Fruit fly (Drosophila melanogaster) whole organism, embryonic: ENCODE data around the gene enc.

Experiments
- ATbp ChIP-seq: fragments of 200-800 bp; sonication (Bioruptor generic); optimal IDR thresholded peaks from 2 replicates; lab custom pipeline; 2017; ENCODE audit warnings: missing biosample characterization, mild to moderate bottlenecking, missing genetic modification characterization, missing genetic modification reagents
- Bgb ChIP-seq: fragments of 200-800 bp; sonication (Bioruptor generic); IDR thresholded peaks from 2 replicates; pipeline ENCODE4 v1.3.6; 2022; ENCODE audit warnings: missing biosample characterization, missing genetic modification characterization; ENCODE audit not compliant: partially characterized antibody
- CG10654 ChIP-seq: fragments of 200-800 bp; sonication (Bioruptor generic); optimal IDR thresholded peaks from 2 replicates; lab custom pipeline; 2016; ENCODE audit warnings: missing biosample characterization, missing genetic modification characterization
- CG11696 ChIP-seq: fragments of 200-800 bp; sonication (Bioruptor generic); IDR thresholded peaks from 2 replicates; pipeline ENCODE4 v1.3.6; 2022; ENCODE audit warnings: missing biosample characterization, missing genetic modification characterization
- CG13123 ChIP-seq: fragments of 200-800 bp; sonication (Bioruptor generic); optimal IDR thresholded peaks from 2 replicates; lab custom pipeline; 2016; ENCODE audit warnings: missing biosample characterization, missing genetic modification characterization
- CG13296 ChIP-seq: fragments of 200-800 bp; sonication (Bioruptor generic); optimal IDR thresholded peaks from 3 replicates; lab custom pipeline; 2018; ENCODE audit warnings: missing biosample characterization, mild to moderate bottlenecking, missing genetic modification characterization
- CG13775 ChIP-seq: fragments of 200-800 bp; sonication (Bioruptor generic); optimal IDR thresholded peaks from 3 replicates; lab custom pipeline; 2017; ENCODE audit warnings: missing biosample characterization, mild to moderate bottlenecking, missing genetic modification characterization
- CG14667 ChIP-seq: fragments of 200-800 bp; sonication (Bioruptor generic); IDR thresholded peaks from 2 replicates; pipeline ENCODE4 v1.3.6; 2022; ENCODE audit warnings: missing biosample characterization, missing genetic modification characterization
- CG14860 ChIP-seq: fragments of 200-800 bp; sonication (Bioruptor generic); IDR thresholded peaks from 3 replicates; pipeline ENCODE4 v1.3.6; 2022; ENCODE audit warnings: missing biosample characterization, missing genetic modification characterization; ENCODE audit not compliant: partially characterized antibody
- CG16815 ChIP-seq: fragments of 200-800 bp; sonication (Bioruptor generic); optimal IDR thresholded peaks from 3 replicates; lab custom pipeline; 2017; ENCODE audit warnings: missing biosample characterization, mild to moderate bottlenecking, missing genetic modification characterization
- CG1832 ChIP-seq: fragments of 200-800 bp; sonication (Bioruptor generic); optimal IDR thresholded peaks from 2 replicates; lab custom pipeline; 2017; ENCODE audit warnings: missing biosample characterization, mild to moderate bottlenecking, missing genetic modification characterization, inconsistent platforms
- CG18764 ChIP-seq: fragments of 200-800 bp; sonication (Bioruptor generic); optimal IDR thresholded peaks from 3 replicates; lab custom pipeline; 2016; ENCODE audit warnings: missing biosample characterization, missing genetic modification characterization
- CG2116 ChIP-seq: fragments of 200-800 bp; sonication (Bioruptor generic); optimal IDR thresholded peaks from 3 replicates; lab custom pipeline; 2018; ENCODE audit warnings: missing biosample characterization, mild to moderate bottlenecking, missing genetic modification characterization
- CG31365 ChIP-seq: fragments of 200-800 bp; sonication (Bioruptor generic); optimal IDR thresholded peaks from 2 replicates; lab custom pipeline; 2018; ENCODE audit warnings: missing biosample characterization, mild to moderate bottlenecking, missing genetic modification characterization
- CG3995 ChIP-seq: fragments of 200-800 bp; sonication (Bioruptor generic); optimal IDR thresholded peaks from 3 replicates; lab custom pipeline; 2016; ENCODE audit warnings: missing biosample characterization, missing genetic modification characterization
- CG6854 ChIP-seq: fragments of 200-800 bp; sonication (Bioruptor generic); optimal IDR thresholded peaks from 3 replicates; lab custom pipeline; 2017; ENCODE audit warnings: missing biosample characterization, mild to moderate bottlenecking, missing genetic modification characterization
- CG7839 ChIP-seq: fragments of 200-800 bp; sonication (Bioruptor generic); optimal IDR thresholded peaks from 3 replicates; lab custom pipeline; 2018; ENCODE audit warnings: missing biosample characterization, mild to moderate bottlenecking, missing genetic modification characterization, moderate library complexity
- CG9437 ChIP-seq: fragments of 200-800 bp; sonication (Bioruptor generic); optimal IDR thresholded peaks from 2 replicates; lab custom pipeline; 2018; ENCODE audit warnings: missing biosample characterization, mild to moderate bottlenecking, missing genetic modification characterization
- D19A ChIP-seq: fragments of 200-800 bp; optimal IDR thresholded peaks from 3 replicates; lab custom pipeline; 2019; ENCODE audit warnings: missing biosample characterization, mild to moderate bottlenecking, missing genetic modification characterization, moderate library complexity
- D19B ChIP-seq: fragments of 200-800 bp; sonication (Bioruptor generic); optimal IDR thresholded peaks from 2 replicates; lab custom pipeline; 2017; ENCODE audit warnings: missing biosample characterization, mild to moderate bottlenecking, missing genetic modification characterization
- Dip2 ChIP-seq: fragments of 200-800 bp; sonication (Bioruptor generic); IDR thresholded peaks from 2 replicates; pipeline ENCODE4 v1.3.6; 2022; ENCODE audit warnings: missing biosample characterization, missing genetic modification characterization
- Drgx ChIP-seq: fragments of 200-800 bp; sonication (Bioruptor generic); IDR thresholded peaks from 2 replicates; pipeline ENCODE4 v1.3.6; 2022; ENCODE audit warnings: missing biosample characterization, missing genetic modification characterization
- E2f2 ChIP-seq: fragments of 200-800 bp; sonication (Bioruptor generic); IDR thresholded peaks from 2 replicates; pipeline ENCODE4 v1.3.6; 2022; ENCODE audit warnings: missing biosample characterization, missing genetic modification characterization
- GATAe ChIP-seq: fragments of 200-800 bp; sonication (Bioruptor generic); conservative IDR thresholded peaks from 2 replicates; pipeline ENCODE4 v1.3.6; 2022; ENCODE audit warnings: missing biosample characterization, missing genetic modification characterization
- Hand ChIP-seq: fragments of 200-800 bp; sonication (Bioruptor generic); optimal IDR thresholded peaks from 2 replicates; lab custom pipeline; 2017; ENCODE audit warnings: mild to moderate bottlenecking, missing biosample characterization, missing genetic modification reagents, missing genetic modification characterization
- HmgD ChIP-seq: fragments of 200-800 bp; sonication (Bioruptor generic); optimal IDR thresholded peaks from 3 replicates; lab custom pipeline; 2016; ENCODE audit warnings: missing biosample characterization, missing genetic modification characterization
- Hr51 ChIP-seq, 2 experiments: fragments of 200-800 bp; sonication (Bioruptor generic); optimal IDR thresholded peaks; 2 replicates in 1 of 2; 3 replicates in 1 of 2; lab custom pipeline; 2016 to 2018; ENCODE audit warnings: missing biosample characterization in 2 of 2, missing genetic modification characterization in 2 of 2, mild to moderate bottlenecking in 1 of 2, moderate library complexity in 1 of 2
- Jarid2 ChIP-seq: fragments of 200-800 bp; sonication (Bioruptor generic); optimal IDR thresholded peaks from 3 replicates; lab custom pipeline; 2017; ENCODE audit warnings: mild to moderate bottlenecking, missing biosample characterization, missing genetic modification reagents, missing genetic modification characterization
- Kr ChIP-seq: fragments of 200-800 bp; sonication (Bioruptor generic); optimal IDR thresholded peaks from 2 replicates; lab custom pipeline; 2017; ENCODE audit warnings: missing biosample characterization, mild to moderate bottlenecking, missing genetic modification characterization
- Lpt ChIP-seq: fragments of >200 bp; optimal IDR thresholded peaks from 2 replicates; lab custom pipeline; 2018; ENCODE audit warnings: missing biosample characterization, missing genetic modification characterization
- Med ChIP-seq: fragments of 200-800 bp; sonication (Bioruptor generic); peaks from one replicate; lab custom pipeline; 2016; ENCODE audit warnings: missing biosample characterization, missing genetic modification characterization, mild to moderate bottlenecking, inconsistent platforms, moderate library complexity
- Oli ChIP-seq: fragments of 200-800 bp; sonication (Bioruptor generic); optimal IDR thresholded peaks from 2 replicates; lab custom pipeline; 2018; ENCODE audit warnings: missing biosample characterization, mild to moderate bottlenecking, missing genetic modification characterization, moderate library complexity
- Optix ChIP-seq: fragments of 200-800 bp; sonication (Bioruptor generic); IDR thresholded peaks from 3 replicates; pipeline ENCODE4 v1.3.6; 2022; ENCODE audit warnings: missing biosample characterization, missing genetic modification characterization
- Ssrp ChIP-seq: fragments of 200-800 bp; sonication (Bioruptor generic); optimal IDR thresholded peaks from 2 replicates; lab custom pipeline; 2018; ENCODE audit warnings: missing biosample characterization, mild to moderate bottlenecking, missing genetic modification characterization, moderate library complexity
- Tbp ChIP-seq: fragments of >200 bp; optimal IDR thresholded peaks from 2 replicates; lab custom pipeline; 2018; ENCODE audit warnings: missing biosample characterization, missing genetic modification characterization
- Xbp1 ChIP-seq: fragments of 200-800 bp; sonication (Bioruptor generic); optimal IDR thresholded peaks from 3 replicates; lab custom pipeline; 2016; ENCODE audit warnings: missing biosample characterization, mild to moderate bottlenecking, missing genetic modification characterization
- br ChIP-seq: fragments of >200 bp; optimal IDR thresholded peaks from 2 replicates; lab custom pipeline; 2017
- da ChIP-seq: fragments of 200-800 bp; sonication (Bioruptor generic); optimal IDR thresholded peaks from 2 replicates; lab custom pipeline; 2016; ENCODE audit warnings: missing biosample characterization, missing genetic modification characterization
- dati ChIP-seq: fragments of 200-800 bp; sonication (Bioruptor generic); IDR thresholded peaks from 2 replicates; pipeline ENCODE4 v1.3.6; 2022; ENCODE audit warnings: missing biosample characterization, missing genetic modification characterization
- en ChIP-seq: fragments of 200-800 bp; sonication (Bioruptor generic); optimal IDR thresholded peaks from 2 replicates; lab custom pipeline; 2016; ENCODE audit warnings: missing biosample characterization, missing genetic modification characterization
- eve ChIP-seq, 2 experiments: fragments of >200 bp; optimal IDR thresholded peaks; 2 replicates each; lab custom pipeline; 2017; ENCODE audit warnings: missing biosample characterization in 2 of 2, missing genetic modification characterization in 2 of 2
- exex ChIP-seq: fragments of 200-800 bp; sonication (Bioruptor generic); optimal IDR thresholded peaks from 4 replicates; lab custom pipeline; 2018; ENCODE audit warnings: missing biosample characterization, mild to moderate bottlenecking, missing genetic modification characterization, moderate library complexity
- fd3F ChIP-seq: fragments of 200-800 bp; sonication (Bioruptor generic); optimal IDR thresholded peaks from 2 replicates; lab custom pipeline; 2018; ENCODE audit warnings: missing biosample characterization, mild to moderate bottlenecking, missing genetic modification characterization, moderate library complexity
- fu2 ChIP-seq: fragments of 200-800 bp; sonication (Bioruptor generic); optimal IDR thresholded peaks from 2 replicates; lab custom pipeline; 2016; ENCODE audit warnings: missing biosample characterization, missing genetic modification characterization
- hth ChIP-seq: fragments of >200 bp; optimal IDR thresholded peaks from 2 replicates; lab custom pipeline; 2017; ENCODE audit warnings: inconsistent platforms
- klu ChIP-seq: fragments of 200-800 bp; sonication (Bioruptor generic); IDR thresholded peaks from 2 replicates; pipeline ENCODE4 v1.3.6; 2022; ENCODE audit warnings: missing biosample characterization, missing genetic modification characterization
- lilli ChIP-seq: fragments of 200-800 bp; sonication (Bioruptor generic); optimal IDR thresholded peaks from 3 replicates; lab custom pipeline; 2016; ENCODE audit warnings: missing biosample characterization, missing genetic modification characterization
- phol ChIP-seq: fragments of 200-800 bp; sonication (Bioruptor generic); optimal IDR thresholded peaks from 3 replicates; lab custom pipeline; 2018; ENCODE audit warnings: missing biosample characterization, mild to moderate bottlenecking, missing genetic modification characterization, moderate library complexity
- repo ChIP-seq: fragments of 200-800 bp; sonication (Bioruptor generic); optimal IDR thresholded peaks from 2 replicates; lab custom pipeline; 2016; ENCODE audit warnings: missing biosample characterization, missing genetic modification characterization
- sima ChIP-seq: fragments of 200-800 bp; sonication (Bioruptor generic); optimal IDR thresholded peaks from 2 replicates; lab custom pipeline; 2016; ENCODE audit warnings: missing biosample characterization, missing genetic modification characterization
- sna ChIP-seq: fragments of 200-800 bp; sonication (Bioruptor generic); IDR thresholded peaks from 2 replicates; pipeline ENCODE4 v1.3.6; 2022; ENCODE audit warnings: missing biosample characterization, missing genetic modification characterization; ENCODE audit not compliant: partially characterized antibody
- tio ChIP-seq: fragments of 200-800 bp; sonication (Bioruptor generic); optimal IDR thresholded peaks from 2 replicates; lab custom pipeline; 2017; ENCODE audit warnings: missing biosample characterization, missing genetic modification characterization, inconsistent platforms

The enc gene

dm6 chr3L:3787595-3788151 is 30.8 kb upstream of the enc start (continued):
- TF ChIP-seq Hr51 (GFP tag; optimal IDR thresholded peaks at IDR 0.05; lab: Kevin White, UChicago), result peak; percentile 8 to 22
- TF ChIP-seq CG10654 (GFP tag; lab: Kevin White, UChicago), result no peak
- TF ChIP-seq CG7839 (tag; lab: Kevin White, UChicago), result peak; percentile 3
- TF ChIP-seq CG11696, result no peak
- TF ChIP-seq phol, result no peak
- TF ChIP-seq da, result no peak
- TF ChIP-seq Jarid2 (GFP tag; lab: Kevin White, UChicago), result peak; percentile 85
- no peak for TF ChIP-seq Oli
- no peak for TF ChIP-seq D19B (GFP tag; lab: Kevin White, UChicago)
- no peak for TF ChIP-seq exex (tag; lab: Kevin White, UChicago)
- no peak for TF ChIP-seq CG18764 (GFP tag; lab: Kevin White, UChicago)
- TF ChIP-seq Ssrp (tag; lab: Kevin White, UChicago), result no peak
- TF ChIP-seq Hand, result no peak
- 0 out of 2 replicates have a peak, but pooled peaks have one; percentile 23 for TF ChIP-seq Drgx
- TF ChIP-seq CG31365 (tag; lab: Kevin White, UChicago), result no peak
- TF ChIP-seq en (GFP tag; lab: Kevin White, UChicago), result no peak
- no peak for TF ChIP-seq CG14860
- TF ChIP-seq Kr (GFP tag; lab: Kevin White, UChicago), result no peak
- TF ChIP-seq CG2116 (GFP tag; lab: Kevin White, UChicago), result peak; percentile 47
- peak; percentile 15 for TF ChIP-seq HmgD (GFP tag; lab: Kevin White, UChicago)
- TF ChIP-seq GATAe (GFP tag; lab: Robert Waterston, UW), result no peak
- TF ChIP-seq lilli (GFP tag; lab: Kevin White, UChicago), result no peak
- TF ChIP-seq CG1832 (GFP tag; lab: Kevin White, UChicago), result no peak
- TF ChIP-seq D19A (tag; lab: Kevin White, UChicago), result peak; percentile 0
- no peak for TF ChIP-seq Tbp (GFP tag; lab: Kevin White, UChicago)
- no peak; the same call in 1 of the 2 replicates for TF ChIP-seq sna (GFP tag; lab: Robert Waterston, UW)
- TF ChIP-seq Med (GFP tag; lab: Kevin White, UChicago), result peak; percentile 92
- TF ChIP-seq Optix (GFP tag; lab: Robert Waterston, UW), result no peak
- TF ChIP-seq CG13296 (GFP tag; lab: Kevin White, UChicago), result peak; percentile 51
- no peak for TF ChIP-seq tio (GFP tag; lab: Kevin White, UChicago)
- no peak for TF ChIP-seq hth (lab: Kevin White, UChicago)
- TF ChIP-seq ATbp (GFP tag; lab: Kevin White, UChicago), result peak; percentile 8
- peak; percentile 94 for TF ChIP-seq E2f2 (GFP tag; lab: Robert Waterston, UW)
- TF ChIP-seq CG6854, result peak; percentile 57
- no peak for TF ChIP-seq repo (GFP tag; lab: Kevin White, UChicago)
- TF ChIP-seq Bgb (GFP tag; lab: Robert Waterston, UW), result peak; percentile 59; the same call in 1 of the 2 replicates
- no peak for TF ChIP-seq Lpt (GFP tag; lab: Kevin White, UChicago)
- no peak for TF ChIP-seq Xbp1
- no peak for TF ChIP-seq CG16815 (GFP tag; lab: Kevin White, UChicago)
- no peak for TF ChIP-seq klu (GFP tag; lab: Robert Waterston, UW)
- no peak for TF ChIP-seq CG3995
- TF ChIP-seq CG13123 (GFP tag; lab: Kevin White, UChicago), result no peak
- TF ChIP-seq sima, result no peak
- TF ChIP-seq Dip2 (GFP tag; lab: Robert Waterston, UW), result no peak
- no peak for TF ChIP-seq br
- TF ChIP-seq fu2, result no peak
- no peak for TF ChIP-seq CG9437 (GFP tag; lab: Kevin White, UChicago)
- TF ChIP-seq dati (GFP tag; lab: Robert Waterston, UW), result no peak
- TF ChIP-seq CG13775, result no peak
- TF ChIP-seq CG14667 (GFP tag; lab: Robert Waterston, UW), result no peak
- TF ChIP-seq fd3F (GFP tag; lab: Kevin White, UChicago), result peak; percentile 6
- no peak for TF ChIP-seq eve (GFP tag; optimal IDR thresholded peaks at IDR 0.05; lab: Kevin White, UChicago)
